Fruit fly (Drosophila melanogaster) Kc167 (cell line): ENCODE results near the gene spn-B.

Experiments used
- Myc ChIP-seq: fragments of >200 bp; optimal IDR thresholded peaks from 2 replicates; lab custom pipeline; 2017; ENCODE audit warnings: missing external identifiers
- h ChIP-seq: fragments of >200 bp; optimal IDR thresholded peaks from 3 replicates; lab custom pipeline; 2018; ENCODE audit warnings: missing external identifiers

DNA sequence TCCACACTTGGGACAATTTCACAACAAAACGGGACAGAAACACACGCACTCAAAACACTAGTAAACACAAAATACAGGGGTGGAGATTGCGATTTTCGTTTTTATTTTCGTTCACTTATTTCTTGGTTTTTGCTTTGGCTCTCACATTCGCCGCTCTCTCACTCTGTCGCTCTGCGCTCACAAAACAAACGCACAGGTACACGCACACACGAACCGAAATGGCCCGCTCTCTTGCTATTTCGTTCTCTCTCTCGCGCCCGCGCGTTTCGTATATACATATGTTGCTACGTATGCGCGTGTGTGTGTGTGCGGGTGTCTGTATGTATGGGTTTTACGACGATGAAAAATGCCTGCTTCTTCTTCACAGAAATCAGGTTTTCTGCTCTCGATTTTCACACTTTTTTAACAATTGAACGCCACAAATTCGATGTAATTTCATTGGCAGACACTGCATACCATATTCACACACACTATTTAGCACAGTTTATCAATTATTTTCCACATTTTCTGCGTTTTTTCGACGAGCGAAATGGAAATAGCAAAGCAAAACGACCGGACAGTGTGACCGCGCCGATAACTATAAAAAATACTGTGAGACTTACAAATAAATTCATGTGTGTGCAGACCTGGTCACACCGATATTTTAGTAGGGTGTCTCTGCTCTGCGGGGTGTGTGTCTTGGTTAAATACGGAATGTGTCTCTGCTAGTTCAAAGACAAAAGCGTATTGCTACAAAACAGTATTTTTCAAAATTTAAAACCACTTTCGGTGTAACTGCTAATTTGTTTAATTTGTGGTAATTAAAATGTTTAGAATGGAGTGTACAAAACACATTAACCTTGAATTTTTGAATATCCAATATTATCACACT, 41.3 kb upstream of the spn-B start, which contains the start of gene trx:
- TF ChIP-seq h (no peak), Myc (no peak)
